Worm (Caenorhabditis elegans) whole organism, L2 larva: ENCODE results near the gene K07C5.3.

Experiments used
- C34F6.9 ChIP-seq: fragments of 150-350 bp; optimal IDR thresholded peaks from 2 replicates; lab custom pipeline; 2014; ENCODE audit warnings: missing biosample characterization, missing genetic modification characterization
- F13H6.1 ChIP-seq: sonication (generic microtip); optimal IDR thresholded peaks from 2 replicates; lab custom pipeline; 2016; ENCODE audit warnings: missing genetic modification characterization, missing compliant biosample characterization
- R02D3.7 ChIP-seq: fragments of 150-350 bp; optimal IDR thresholded peaks from 2 replicates; lab custom pipeline; 2014; ENCODE audit warnings: missing biosample characterization, missing genetic modification characterization
- Y55F3AM.14 ChIP-seq: fragments of 200-800 bp; sonication (Bioruptor generic); optimal IDR thresholded peaks from 2 replicates; lab custom pipeline; 2018; ENCODE audit warnings: mild to moderate bottlenecking, missing genetic modification characterization, missing compliant biosample characterization
- ZK546.5 ChIP-seq: sonication (generic microtip); optimal IDR thresholded peaks from 2 replicates; lab custom pipeline; 2017; ENCODE audit warnings: missing biosample characterization, missing genetic modification characterization
- alr-1 ChIP-seq: fragments of 150-350 bp; optimal IDR thresholded peaks from 2 replicates; lab custom pipeline; 2014; ENCODE audit warnings: missing biosample characterization, missing genetic modification characterization
- aly-2 ChIP-seq: fragments of 150-350 bp; optimal IDR thresholded peaks from 2 replicates; lab custom pipeline; 2014; ENCODE audit warnings: missing biosample characterization, missing genetic modification characterization
- blmp-1 ChIP-seq: sonication (generic microtip); optimal IDR thresholded peaks from 2 replicates; lab custom pipeline; 2017; ENCODE audit warnings: missing genetic modification characterization, mild to moderate bottlenecking, missing compliant biosample characterization, antibody characterized with exemption, moderate library complexity; ENCODE audit not compliant: insufficient read depth
- ceh-16 ChIP-seq: fragments of 150-350 bp; optimal IDR thresholded peaks from 2 replicates; lab custom pipeline; 2014; ENCODE audit warnings: missing biosample characterization, missing genetic modification characterization
- dmd-4 ChIP-seq: sonication (generic microtip); optimal IDR thresholded peaks from 2 replicates; lab custom pipeline; 2017; ENCODE audit warnings: missing biosample characterization, missing genetic modification characterization
- egl-27 ChIP-seq: sonication (generic microtip); optimal IDR thresholded peaks from 3 replicates; lab custom pipeline; 2017; ENCODE audit warnings: missing biosample characterization, missing genetic modification reagents, missing genetic modification characterization
- elt-3 ChIP-seq: sonication (generic microtip); optimal IDR thresholded peaks from 2 replicates; lab custom pipeline; 2017; ENCODE audit warnings: missing biosample characterization, missing genetic modification characterization
- fos-1 ChIP-seq: fragments of 150-350 bp; optimal IDR thresholded peaks from 2 replicates; lab custom pipeline; 2014; ENCODE audit warnings: missing biosample characterization, missing genetic modification characterization
- gmeb-1 ChIP-seq: fragments of 150-350 bp; optimal IDR thresholded peaks from 2 replicates; lab custom pipeline; 2014; ENCODE audit warnings: missing biosample characterization, missing genetic modification characterization
- lin-11 ChIP-seq: fragments of 150-350 bp; sonication (generic microtip); optimal IDR thresholded peaks from 2 replicates; lab custom pipeline; 2014; ENCODE audit warnings: missing biosample characterization, missing genetic modification characterization, inconsistent platforms, mixed read lengths
- lin-13 ChIP-seq: fragments of 150-350 bp; optimal IDR thresholded peaks from 2 replicates; lab custom pipeline; 2014; ENCODE audit warnings: missing biosample characterization, missing genetic modification reagents, missing genetic modification characterization
- lsy-2 ChIP-seq, 2 experiments: fragments of 150-350 bp in 1 of 2; sonication (generic microtip) in 1 of 2; optimal IDR thresholded peaks; 2 replicates each; lab custom pipeline; 2014 to 2017; ENCODE audit warnings: missing biosample characterization in 2 of 2, missing genetic modification characterization in 2 of 2
- mab-5 ChIP-seq: fragments of 150-350 bp; optimal IDR thresholded peaks from 2 replicates; lab custom pipeline; 2014; ENCODE audit warnings: missing biosample characterization, missing genetic modification characterization
- mdl-1 ChIP-seq, 2 experiments: fragments of 150-350 bp in 1 of 2; sonication (generic microtip) in 1 of 2; optimal IDR thresholded peaks; 2 replicates each; lab custom pipeline; 2017; ENCODE audit warnings: missing biosample characterization in 2 of 2, missing genetic modification characterization in 2 of 2
- nhr-10 ChIP-seq: sonication (generic microtip); optimal IDR thresholded peaks from 2 replicates; lab custom pipeline; 2017; ENCODE audit warnings: missing biosample characterization, missing genetic modification characterization
- nhr-11 ChIP-seq: fragments of 150-350 bp; optimal IDR thresholded peaks from 2 replicates; lab custom pipeline; 2014; ENCODE audit warnings: missing biosample characterization, missing genetic modification characterization
- nhr-12 ChIP-seq: fragments of 150-350 bp; optimal IDR thresholded peaks from 2 replicates; lab custom pipeline; 2014; ENCODE audit warnings: missing biosample characterization, missing genetic modification characterization
- nhr-21 ChIP-seq: fragments of 150-350 bp; optimal IDR thresholded peaks from 2 replicates; lab custom pipeline; 2014; ENCODE audit warnings: missing biosample characterization, missing genetic modification characterization
- nhr-23 ChIP-seq: fragments of 150-350 bp; optimal IDR thresholded peaks from 2 replicates; lab custom pipeline; 2014; ENCODE audit warnings: missing biosample characterization, missing genetic modification reagents, missing genetic modification characterization
- nhr-25 ChIP-seq: fragments of 150-350 bp; sonication (generic microtip); optimal IDR thresholded peaks from 3 replicates; lab custom pipeline; 2014; ENCODE audit warnings: missing biosample characterization, missing genetic modification characterization
- nhr-77 ChIP-seq: fragments of 150-350 bp; optimal IDR thresholded peaks from 2 replicates; lab custom pipeline; 2014; ENCODE audit warnings: missing biosample characterization, missing genetic modification characterization
- peb-1 ChIP-seq: fragments of 150-350 bp; optimal IDR thresholded peaks from 2 replicates; lab custom pipeline; 2014; ENCODE audit warnings: missing biosample characterization, missing genetic modification characterization
- sem-4 ChIP-seq: fragments of 150-350 bp; optimal IDR thresholded peaks from 2 replicates; lab custom pipeline; 2014; ENCODE audit warnings: missing biosample characterization, missing genetic modification reagents, missing genetic modification characterization
- skn-1 ChIP-seq: sonication (generic microtip); optimal IDR thresholded peaks from 2 replicates; lab custom pipeline; 2017; ENCODE audit warnings: missing biosample characterization, missing genetic modification characterization
- sma-3 ChIP-seq: sonication (generic microtip); optimal IDR thresholded peaks from 2 replicates; lab custom pipeline; 2016; ENCODE audit warnings: missing genetic modification reagents, missing genetic modification characterization, missing compliant biosample characterization
- sma-9 ChIP-seq, 2 experiments: fragments of 150-350 bp in 1 of 2; sonication (generic microtip) in 1 of 2; optimal IDR thresholded peaks; 2 replicates each; lab custom pipeline; 2014 to 2016; ENCODE audit warnings: missing genetic modification characterization in 2 of 2, mild to moderate bottlenecking in 1 of 2, missing biosample characterization in 1 of 2, missing compliant biosample characterization in 1 of 2, missing genetic modification reagents in 1 of 2, moderate library complexity in 1 of 2
- snpc-4 ChIP-seq: fragments of 150-350 bp; optimal IDR thresholded peaks from 2 replicates; lab custom pipeline; 2014; ENCODE audit warnings: missing biosample characterization, missing genetic modification characterization
- unc-39 ChIP-seq: fragments of 150-350 bp; optimal IDR thresholded peaks from 2 replicates; lab custom pipeline; 2014; ENCODE audit warnings: missing biosample characterization, missing genetic modification characterization
- unc-55 ChIP-seq: fragments of 150-350 bp; sonication (generic microtip); optimal IDR thresholded peaks from 3 replicates; lab custom pipeline; 2014; ENCODE audit warnings: missing biosample characterization, missing genetic modification reagents, missing genetic modification characterization
- unc-62 ChIP-seq: fragments of 150-350 bp; optimal IDR thresholded peaks from 2 replicates; lab custom pipeline; 2014; ENCODE audit warnings: missing biosample characterization, missing genetic modification reagents, missing genetic modification characterization
- ztf-1 ChIP-seq: fragments of 200-800 bp; sonication (Bioruptor generic); conservative IDR thresholded peaks from 2 replicates; pipeline ENCODE4 v1.3.6; 2022; ENCODE audit warnings: missing genetic modification characterization, missing compliant biosample characterization
- ztf-11 ChIP-seq: sonication (generic microtip); optimal IDR thresholded peaks from 2 replicates; lab custom pipeline; 2017; ENCODE audit warnings: missing biosample characterization, missing genetic modification characterization
- ztf-4 ChIP-seq: fragments of 150-350 bp; optimal IDR thresholded peaks from 2 replicates; lab custom pipeline; 2014; ENCODE audit warnings: missing biosample characterization, missing genetic modification characterization

The K07C5.3 gene

DNA sequence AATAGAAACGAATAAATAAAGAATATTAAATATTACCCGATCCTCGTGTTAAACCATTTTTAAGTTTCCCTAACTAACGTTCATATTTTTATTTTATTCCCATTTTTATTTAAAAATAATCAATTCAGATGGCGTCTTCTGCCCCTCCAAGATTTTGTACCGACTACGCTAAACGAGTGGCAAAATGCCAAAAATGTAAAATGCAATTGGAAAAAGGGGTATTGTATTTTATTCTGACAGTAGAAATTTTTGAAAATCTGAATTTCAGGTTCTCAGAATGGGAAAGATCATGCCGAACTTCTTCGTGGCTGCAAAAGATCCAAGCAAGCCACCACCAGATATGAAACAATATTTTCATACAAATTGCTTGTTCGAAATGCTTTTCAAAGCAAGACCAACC lies at the start of gene K07C5.3:
Gene K07C5.3 (plus strand): TSS at position 129 of the 400 bp plus-strand sequence.
- TF ChIP-seq nhr-12 (tag; lab: Kevin White, UChicago) (no peak), aly-2 (tag; lab: Kevin White, UChicago) (no peak), lin-13 (GFP tag; lab: Kevin White, UChicago) (no peak), Y55F3AM.14 (GFP tag; lab: Kevin White, UChicago) (no peak), snpc-4 (tag; lab: Kevin White, UChicago) (no peak), C34F6.9 (tag; lab: Kevin White, UChicago) (no peak), nhr-10 (tag; lab: Kevin White, UChicago) (no peak), sma-9 (GFP tag; optimal IDR thresholded peaks at IDR 0.05; lab: Kevin White, UChicago) (no peak), sma-9 (tag; optimal IDR thresholded peaks at IDR 0.05; lab: Kevin White, UChicago) (no peak), nhr-25 (no peak), blmp-1 (tag; lab: Kevin White, UChicago) (no peak), mab-5 (tag; lab: Kevin White, UChicago) (no peak), egl-27 (tag; lab: Kevin White, UChicago) (no peak), sem-4 (tag; lab: Kevin White, UChicago) (no peak), mdl-1 (tag; optimal IDR thresholded peaks at IDR 0.05; lab: Kevin White, UChicago) (no peak), dmd-4 (tag; lab: Kevin White, UChicago) (no peak), sma-3 (no peak), elt-3 (tag; lab: Kevin White, UChicago) (no peak), peb-1 (tag; lab: Kevin White, UChicago) (no peak), nhr-21 (tag; lab: Kevin White, UChicago) (no peak), unc-39 (tag; lab: Kevin White, UChicago) (no peak)

- TF ChIP-seq nhr-23 (no peak), ZK546.5 (tag; lab: Kevin White, UChicago) (no peak), nhr-25 (no peak), nhr-21 (tag; lab: Kevin White, UChicago) (no peak), ztf-4 (tag; lab: Kevin White, UChicago) (no peak), ceh-16 (no peak), mdl-1 (tag; optimal IDR thresholded peaks at IDR 0.05; lab: Kevin White, UChicago) (no peak), nhr-12 (tag; lab: Kevin White, UChicago) (no peak), lin-13 (GFP tag; lab: Kevin White, UChicago) (no peak), skn-1 (no peak), nhr-11 (tag; lab: Kevin White, UChicago) (no peak)
- TF ChIP-seq, all 48 proteins: peak for 0
Measured at ce11 chrV:10294549-10294948, 48.3 kb upstream of the K07C5.3 start, which contains the start of gene col-150. TSS of gene col-150 (minus strand) at chrV:10294649.

DNA sequence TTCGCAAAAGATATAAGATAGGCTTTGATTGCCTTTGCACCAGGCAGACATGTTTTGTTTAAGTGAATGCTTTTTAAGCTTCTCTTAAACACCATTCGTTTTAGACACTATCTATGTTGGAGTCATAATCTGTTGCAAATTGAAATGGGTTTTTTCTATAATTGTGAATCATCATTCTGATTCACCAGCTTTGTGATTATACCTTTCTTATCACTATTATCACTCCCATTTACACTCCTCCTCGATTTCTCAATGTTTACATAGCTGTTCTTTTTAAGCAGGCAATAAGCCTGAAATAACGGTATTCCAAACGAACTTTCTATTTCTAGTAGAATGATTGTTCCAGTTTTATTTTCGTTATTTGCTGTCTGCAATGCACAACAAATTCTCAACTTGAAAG lies 45.7 kb upstream of the K07C5.3 start, which contains the start of gene B0024.4:
Gene B0024.4 (plus strand): TSS at position 301 of the 400 bp plus-strand sequence.
- no peak for TF ChIP-seq Y55F3AM.14 (GFP tag; lab: Kevin White, UChicago)
- no peak for TF ChIP-seq lin-13 (GFP tag; lab: Kevin White, UChicago)
- no peak for TF ChIP-seq R02D3.7 (tag; lab: Kevin White, UChicago)
- TF ChIP-seq ztf-11, result no peak
- TF ChIP-seq F13H6.1, result no peak
- no peak for TF ChIP-seq peb-1 (tag; lab: Kevin White, UChicago)
- no peak for TF ChIP-seq nhr-77 (tag; lab: Kevin White, UChicago)
- no peak for TF ChIP-seq lsy-2 (tag; optimal IDR thresholded peaks at IDR 0.05; lab: Kevin White, UChicago)
- TF ChIP-seq dmd-4 (tag; lab: Kevin White, UChicago), result no peak
- no peak for TF ChIP-seq unc-39 (tag; lab: Kevin White, UChicago)
- no peak for TF ChIP-seq ztf-1 (GFP tag; lab: Robert Waterston, UW)
- TF ChIP-seq alr-1 (tag; lab: Kevin White, UChicago), result no peak

DNA sequence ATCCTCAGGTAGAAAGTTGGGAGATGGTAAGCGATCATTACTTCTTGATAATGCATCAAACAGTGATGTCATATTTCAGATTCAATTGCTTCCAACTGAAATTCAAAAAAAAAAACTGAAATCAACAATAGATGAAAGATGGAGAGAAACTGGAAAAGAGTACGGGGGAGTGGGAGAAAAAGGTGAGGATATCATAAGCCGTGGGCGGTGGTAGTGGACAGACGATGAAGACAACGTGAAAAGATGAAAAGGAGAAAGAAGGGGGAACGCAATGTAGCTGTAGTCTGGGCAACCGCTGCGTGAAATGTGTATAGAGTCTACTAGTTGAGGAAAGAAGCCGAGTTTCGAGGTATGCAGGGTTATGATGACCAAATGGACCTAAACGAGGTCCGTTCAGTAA lies 35.5 kb upstream of the K07C5.3 start, which contains the start of gene che-12:
Gene che-12 (minus strand): TSS at position 101 of the 400 bp plus-strand sequence.
- no peak for TF ChIP-seq nhr-21 (tag; lab: Kevin White, UChicago)
- TF ChIP-seq mdl-1 (tag; optimal IDR thresholded peaks at IDR 0.05; lab: Kevin White, UChicago), result no peak
- TF ChIP-seq C34F6.9 (tag; lab: Kevin White, UChicago), result no peak
- TF ChIP-seq elt-3 (tag; lab: Kevin White, UChicago), result no peak
- TF ChIP-seq lin-11 (tag; lab: Kevin White, UChicago), result no peak
- TF ChIP-seq peb-1 (tag; lab: Kevin White, UChicago), result no peak
- no peak for TF ChIP-seq lsy-2 (tag; optimal IDR thresholded peaks at IDR 0.05; lab: Kevin White, UChicago)
- no peak for TF ChIP-seq fos-1
- no peak for TF ChIP-seq unc-62 (GFP tag; lab: Kevin White, UChicago)
- no peak for TF ChIP-seq unc-55 (GFP tag; lab: Kevin White, UChicago)
- no peak for TF ChIP-seq gmeb-1 (tag; lab: Kevin White, UChicago)
